Fruit fly (Drosophila melanogaster) whole organism, embryonic: ENCODE measurements around the gene CG1231.

Experiments used
- Atf6 ChIP-seq: fragments of 200-800 bp; sonication (Bioruptor generic); IDR thresholded peaks from 2 replicates; pipeline ENCODE4 v1.3.6; 2022; ENCODE audit warnings: missing biosample characterization, missing genetic modification characterization
- B-H1 ChIP-seq: fragments of 200-800 bp; sonication (Bioruptor generic); IDR thresholded peaks from 3 replicates; pipeline ENCODE4 v1.3.6; 2022; ENCODE audit warnings: missing biosample characterization, missing genetic modification characterization
- B-H2 ChIP-seq: fragments of 200-800 bp; sonication (Bioruptor generic); optimal IDR thresholded peaks from 2 replicates; lab custom pipeline; 2018; ENCODE audit warnings: missing biosample characterization, mild to moderate bottlenecking, missing genetic modification characterization
- Bdp1 ChIP-seq: fragments of 200-800 bp; sonication (Bioruptor generic); optimal IDR thresholded peaks from 3 replicates; lab custom pipeline; 2016; ENCODE audit warnings: missing biosample characterization, missing genetic modification characterization
- CG12391 ChIP-seq: fragments of 200-800 bp; sonication (Bioruptor generic); optimal IDR thresholded peaks from 3 replicates; lab custom pipeline; 2018; ENCODE audit warnings: missing biosample characterization, mild to moderate bottlenecking, missing genetic modification characterization, moderate library complexity
- CG13287 ChIP-seq: fragments of 200-800 bp; sonication (Bioruptor generic); IDR thresholded peaks from 2 replicates; pipeline ENCODE4 v1.3.6; 2022; ENCODE audit warnings: missing biosample characterization, missing genetic modification characterization; ENCODE audit not compliant: partially characterized antibody
- CG13894 ChIP-seq: fragments of 200-800 bp; sonication (Bioruptor generic); optimal IDR thresholded peaks from 3 replicates; lab custom pipeline; 2018; ENCODE audit warnings: missing biosample characterization, mild to moderate bottlenecking, missing genetic modification characterization, moderate library complexity
- CG15269 ChIP-seq: fragments of 200-800 bp; sonication (Bioruptor generic); optimal IDR thresholded peaks from 2 replicates; lab custom pipeline; 2018; ENCODE audit warnings: missing biosample characterization, mild to moderate bottlenecking, missing genetic modification characterization, moderate library complexity
- CG2120 ChIP-seq: fragments of 200-800 bp; sonication (Bioruptor generic); optimal IDR thresholded peaks from 3 replicates; lab custom pipeline; 2016; ENCODE audit warnings: missing biosample characterization, missing genetic modification characterization
- CG2129 ChIP-seq: fragments of 200-800 bp; sonication (Bioruptor generic); IDR thresholded peaks from 2 replicates; pipeline ENCODE4 v1.3.6; 2022; ENCODE audit warnings: missing biosample characterization, missing genetic modification characterization; ENCODE audit not compliant: partially characterized antibody
- CG3065 ChIP-seq: fragments of 200-800 bp; sonication (Bioruptor generic); optimal IDR thresholded peaks from 2 replicates; lab custom pipeline; 2016; ENCODE audit warnings: missing biosample characterization, missing genetic modification characterization
- CG34376 ChIP-seq: fragments of 200-800 bp; sonication (Bioruptor generic); optimal IDR thresholded peaks from 2 replicates; lab custom pipeline; 2018; ENCODE audit warnings: missing biosample characterization, mild to moderate bottlenecking, missing genetic modification characterization
- CG4328 ChIP-seq: fragments of 200-800 bp; sonication (Bioruptor generic); optimal IDR thresholded peaks from 3 replicates; lab custom pipeline; 2017; ENCODE audit warnings: missing biosample characterization, missing genetic modification reagents, missing genetic modification characterization
- CG43689 ChIP-seq: fragments of 200-800 bp; sonication (Bioruptor generic); IDR thresholded peaks from 2 replicates; pipeline ENCODE4 v1.3.6; 2022; ENCODE audit warnings: missing biosample characterization, missing genetic modification characterization
- CG7963 ChIP-seq: fragments of 200-800 bp; sonication (Bioruptor generic); IDR thresholded peaks from 3 replicates; pipeline ENCODE4 v1.3.6; 2022; ENCODE audit warnings: missing biosample characterization, missing genetic modification characterization; ENCODE audit not compliant: partially characterized antibody
- CG8924 ChIP-seq: fragments of 200-800 bp; optimal IDR thresholded peaks from 3 replicates; lab custom pipeline; 2019; ENCODE audit warnings: missing biosample characterization, mild to moderate bottlenecking, missing genetic modification characterization, moderate library complexity
- CoRest ChIP-seq: fragments of 200-800 bp; sonication (Bioruptor generic); optimal IDR thresholded peaks from 3 replicates; lab custom pipeline; 2018; ENCODE audit warnings: missing biosample characterization, mild to moderate bottlenecking, missing genetic modification characterization, moderate library complexity
- D19B ChIP-seq: fragments of 200-800 bp; sonication (Bioruptor generic); optimal IDR thresholded peaks from 2 replicates; lab custom pipeline; 2017; ENCODE audit warnings: missing biosample characterization, mild to moderate bottlenecking, missing genetic modification characterization
- Dbx ChIP-seq: fragments of 200-800 bp; sonication (Bioruptor generic); IDR thresholded peaks from 3 replicates; pipeline ENCODE4 v1.3.6; 2022; ENCODE audit warnings: missing biosample characterization, missing genetic modification characterization
- Dref ChIP-seq: fragments of 200-800 bp; sonication (Bioruptor generic); IDR thresholded peaks from 2 replicates; pipeline ENCODE4 v1.3.6; 2022; ENCODE audit warnings: missing biosample characterization, missing genetic modification characterization
- Eip74EF ChIP-seq, 2 experiments: fragments of 200-800 bp in 1 of 2; fragments of >200 bp in 1 of 2; sonication (Bioruptor generic) in 1 of 2; optimal IDR thresholded peaks; 2 replicates each; lab custom pipeline; 2017 to 2019; ENCODE audit warnings: missing biosample characterization in 2 of 2, missing genetic modification characterization in 2 of 2, mild to moderate bottlenecking in 1 of 2, moderate library complexity in 1 of 2
- Ets65A ChIP-seq: fragments of 200-800 bp; sonication (Bioruptor generic); peaks from one replicate; lab custom pipeline; 2016; ENCODE audit warnings: missing biosample characterization, missing genetic modification characterization
- Ets97D ChIP-seq: fragments of 200-800 bp; sonication (Bioruptor generic); optimal IDR thresholded peaks from 3 replicates; lab custom pipeline; 2016; ENCODE audit warnings: missing biosample characterization, missing genetic modification characterization
- Fer3 ChIP-seq: fragments of 200-800 bp; sonication (Bioruptor generic); optimal IDR thresholded peaks from 2 replicates; lab custom pipeline; 2018; ENCODE audit warnings: missing biosample characterization, mild to moderate bottlenecking, missing genetic modification characterization, moderate library complexity
- Hand ChIP-seq: fragments of 200-800 bp; sonication (Bioruptor generic); optimal IDR thresholded peaks from 2 replicates; lab custom pipeline; 2017; ENCODE audit warnings: mild to moderate bottlenecking, missing biosample characterization, missing genetic modification reagents, missing genetic modification characterization
- Hsf ChIP-seq: fragments of 200-800 bp; sonication (Bioruptor generic); optimal IDR thresholded peaks from 3 replicates; lab custom pipeline; 2016; ENCODE audit warnings: missing biosample characterization, missing genetic modification characterization
- Sox102F ChIP-seq: fragments of 200-800 bp; sonication (Bioruptor generic); optimal IDR thresholded peaks from 2 replicates; lab custom pipeline; 2018; ENCODE audit warnings: missing biosample characterization, mild to moderate bottlenecking, missing genetic modification characterization, moderate library complexity
- Trl ChIP-seq, 3 experiments: fragments of >200 bp in 2 of 3; fragments of 200-800 bp in 1 of 3; sonication (Bioruptor generic) in 1 of 3; optimal IDR thresholded peaks; 2 replicates in 1 of 3; 3 replicates in 2 of 3; lab custom pipeline; 2016 to 2017; ENCODE audit warnings: missing biosample characterization in 1 of 3, missing genetic modification characterization in 1 of 3
- abd-A ChIP-seq: fragments of 200-800 bp; sonication (Bioruptor generic); optimal IDR thresholded peaks from 3 replicates; lab custom pipeline; 2019; ENCODE audit warnings: missing biosample characterization, mild to moderate bottlenecking, missing genetic modification characterization, moderate library complexity
- amos ChIP-seq: fragments of 200-800 bp; sonication (Bioruptor generic); IDR thresholded peaks from 2 replicates; pipeline ENCODE4 v1.3.6; 2022; ENCODE audit warnings: missing biosample characterization, missing genetic modification characterization; ENCODE audit not compliant: partially characterized antibody
- ato ChIP-seq: fragments of 200-800 bp; sonication (Bioruptor generic); IDR thresholded peaks from 2 replicates; pipeline ENCODE4 v1.3.6; 2022; ENCODE audit warnings: missing biosample characterization, missing genetic modification characterization; ENCODE audit not compliant: partially characterized antibody
- chif ChIP-seq, 2 experiments: fragments of 200-800 bp; sonication (Bioruptor generic); optimal IDR thresholded peaks; 3 replicates each; lab custom pipeline; 2016; ENCODE audit warnings: missing biosample characterization in 2 of 2, missing genetic modification characterization in 2 of 2
- chinmo ChIP-seq: fragments of 200-800 bp; sonication (Bioruptor generic); IDR thresholded peaks from 4 replicates; pipeline ENCODE4 v1.3.6; 2022; ENCODE audit warnings: missing biosample characterization, missing genetic modification characterization; ENCODE audit not compliant: partially characterized antibody
- exex ChIP-seq: fragments of 200-800 bp; sonication (Bioruptor generic); optimal IDR thresholded peaks from 4 replicates; lab custom pipeline; 2018; ENCODE audit warnings: missing biosample characterization, mild to moderate bottlenecking, missing genetic modification characterization, moderate library complexity
- gcm2 ChIP-seq: fragments of 200-800 bp; sonication (Bioruptor generic); optimal IDR thresholded peaks from 2 replicates; lab custom pipeline; 2016; ENCODE audit warnings: missing biosample characterization, missing genetic modification characterization
- klu ChIP-seq: fragments of 200-800 bp; sonication (Bioruptor generic); IDR thresholded peaks from 2 replicates; pipeline ENCODE4 v1.3.6; 2022; ENCODE audit warnings: missing biosample characterization, missing genetic modification characterization
- phol ChIP-seq: fragments of 200-800 bp; sonication (Bioruptor generic); optimal IDR thresholded peaks from 3 replicates; lab custom pipeline; 2018; ENCODE audit warnings: missing biosample characterization, mild to moderate bottlenecking, missing genetic modification characterization, moderate library complexity
- prd ChIP-seq, 3 experiments: fragments of >200 bp in 2 of 3; fragments of 200-800 bp in 1 of 3; sonication (Bioruptor generic) in 1 of 3; optimal IDR thresholded peaks in 2 of 3; IDR thresholded peaks in 1 of 3; 2 replicates in 2 of 3; 3 replicates in 1 of 3; pipeline versions ENCODE4 v1.3.6 to Lab custom; 2017 to 2022; ENCODE audit warnings: missing biosample characterization in 1 of 3, missing genetic modification characterization in 1 of 3
- pros ChIP-seq: fragments of 200-800 bp; sonication (Bioruptor generic); optimal IDR thresholded peaks from 3 replicates; lab custom pipeline; 2019; ENCODE audit warnings: missing biosample characterization, mild to moderate bottlenecking, missing genetic modification characterization, moderate library complexity
- sd ChIP-seq: fragments of 200-800 bp; sonication (Bioruptor generic); optimal IDR thresholded peaks from 3 replicates; lab custom pipeline; 2018; ENCODE audit warnings: missing biosample characterization, mild to moderate bottlenecking, missing genetic modification characterization, moderate library complexity
- sqz ChIP-seq: fragments of 200-800 bp; sonication (Bioruptor generic); optimal IDR thresholded peaks from 3 replicates; lab custom pipeline; 2018; ENCODE audit warnings: missing biosample characterization, mild to moderate bottlenecking, missing genetic modification characterization
- tap ChIP-seq: fragments of 200-800 bp; optimal IDR thresholded peaks from 3 replicates; lab custom pipeline; 2019; ENCODE audit warnings: missing biosample characterization, mild to moderate bottlenecking, missing genetic modification characterization, moderate library complexity
- unpg ChIP-seq: fragments of 200-800 bp; sonication (Bioruptor generic); optimal IDR thresholded peaks from 3 replicates; lab custom pipeline; 2018; ENCODE audit warnings: missing biosample characterization, mild to moderate bottlenecking, missing genetic modification characterization, moderate library complexity
- zen ChIP-seq: fragments of 200-800 bp; sonication (Bioruptor generic); optimal IDR thresholded peaks from 3 replicates; lab custom pipeline; 2018; ENCODE audit warnings: missing biosample characterization, mild to moderate bottlenecking, missing genetic modification characterization, moderate library complexity
- zfh2 ChIP-seq: fragments of 200-800 bp; sonication (Bioruptor generic); optimal IDR thresholded peaks from 2 replicates; lab custom pipeline; 2016; ENCODE audit warnings: missing biosample characterization, missing genetic modification characterization

The CG1231 gene

DNA sequence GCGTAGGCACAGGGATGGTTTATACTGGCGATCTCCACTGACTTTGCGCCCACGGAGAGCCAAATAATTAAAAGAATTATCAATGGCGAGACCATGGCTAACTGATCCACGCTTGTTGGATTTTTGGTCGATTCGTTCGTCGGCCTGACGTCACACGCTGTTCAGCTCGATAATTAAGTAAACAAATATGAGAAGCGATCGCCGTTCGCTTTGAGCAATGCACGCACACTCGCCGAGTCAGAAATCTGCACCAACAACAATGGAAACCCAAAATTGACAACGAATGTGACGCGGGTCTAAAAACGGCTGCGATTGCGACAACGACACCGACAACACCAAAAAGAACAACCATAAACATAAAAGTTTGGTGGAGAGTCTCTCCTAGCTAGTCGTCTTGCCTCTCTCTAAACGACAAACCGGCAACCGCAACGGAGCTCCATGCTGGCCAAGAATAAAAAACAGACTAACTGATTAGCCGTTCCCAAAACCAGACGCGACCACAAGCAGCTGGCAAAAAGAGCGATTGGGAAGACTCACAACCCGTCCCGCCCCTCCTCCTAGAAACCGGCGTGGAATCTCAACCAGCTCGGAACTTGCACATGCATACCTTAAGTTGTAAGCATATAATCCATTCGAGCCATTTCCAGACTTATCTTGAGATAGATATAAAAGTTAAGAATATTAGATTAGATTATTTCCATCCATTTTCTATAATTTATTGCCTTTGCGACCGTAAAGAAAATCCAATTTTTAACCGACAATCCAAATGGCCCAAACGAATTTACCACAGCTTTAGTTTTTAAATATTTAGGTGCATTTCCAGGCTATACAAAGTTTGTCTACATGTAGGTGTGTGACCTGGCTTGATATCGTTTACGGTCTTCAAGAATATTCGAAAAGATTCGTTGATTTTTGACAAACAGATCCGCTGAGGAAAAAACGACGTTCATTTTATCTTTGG is 24.1 kb upstream of the CG1231 start, which contains the start of gene mthl9 (continued):
- TF ChIP-seq Dbx (GFP tag; lab: Robert Waterston, UW) (0 out of 3 replicates have a peak, but pooled peaks have one; percentile 19), Hand (GFP tag; lab: Kevin White, UChicago) (peak; percentile 38), pros (GFP tag; lab: Kevin White, UChicago) (peak; percentile 42), Eip74EF (GFP tag; optimal IDR thresholded peaks at IDR 0.05; lab: Kevin White, UChicago) (peak in 1 of 2 experiments; percentile 15), CG7963 (no peak), Bdp1 (GFP tag; lab: Kevin White, UChicago) (peak; percentile 2), Fer3 (tag; lab: Kevin White, UChicago) (peak; percentile 8), unpg (no peak), B-H1 (no peak), tap (peak; percentile 11), CG34376 (peak; percentile 95), sqz (peak; percentile 53), B-H2 (GFP tag; lab: Kevin White, UChicago) (peak; percentile 54), Atf6 (GFP tag; lab: Robert Waterston, UW) (peak; percentile 56; the same call in 1 of the 2 replicates), chinmo (GFP tag; lab: Robert Waterston, UW) (peak; percentile 99), Hsf (GFP tag; lab: Kevin White, UChicago) (no peak), CG13287 (GFP tag; lab: Robert Waterston, UW) (peak; percentile 45; the same call in 1 of the 2 replicates), klu (GFP tag; lab: Robert Waterston, UW) (no peak), CG15269 (tag; lab: Kevin White, UChicago) (peak; percentile 82), Ets65A (GFP tag; lab: Kevin White, UChicago) (peak; percentile 48), Dref (GFP tag; lab: Robert Waterston, UW) (no peak), CG8924 (tag; lab: Kevin White, UChicago) (peak; percentile 10), CG43689 (GFP tag; lab: Robert Waterston, UW) (no peak), phol (tag; lab: Kevin White, UChicago) (no peak), CG12391 (tag; lab: Kevin White, UChicago) (no peak), zen (tag; lab: Kevin White, UChicago) (no peak), sd (peak; percentile 91), CG3065 (no peak), chif (GFP tag; optimal IDR thresholded peaks at IDR 0.05; lab: Kevin White, UChicago) (no peak), abd-A (tag; lab: Kevin White, UChicago) (no peak), CG4328 (GFP tag; lab: Kevin White, UChicago) (peak; percentile 26), CG13894 (tag; lab: Kevin White, UChicago) (peak; percentile 42), D19B (GFP tag; lab: Kevin White, UChicago) (no peak), ato (0 out of 2 replicates have a peak, but pooled peaks have one; percentile 17), CG2120 (GFP tag; lab: Kevin White, UChicago) (no peak), prd (optimal IDR thresholded peaks at IDR 0.05; lab: Kevin White, UChicago) (no peak), prd (GFP tag; IDR thresholded peaks at IDR 0.05; lab: Robert Waterston, UW) (no peak), exex (tag; lab: Kevin White, UChicago) (peak; percentile 58), CoRest (tag; lab: Kevin White, UChicago) (peak; percentile 17), zfh2 (GFP tag; lab: Kevin White, UChicago) (peak; percentile 3), Sox102F (GFP tag; lab: Kevin White, UChicago) (no peak), Ets97D (peak; percentile 1), gcm2 (no peak), Trl (optimal IDR thresholded peaks at IDR 0.05; lab: Kevin White, UChicago) (peak in 1 of 2 experiments; percentile 75), Trl (GFP tag; optimal IDR thresholded peaks at IDR 0.05; lab: Kevin White, UChicago) (peak; percentile 41), amos (GFP tag; lab: Robert Waterston, UW) (peak; percentile 10; the same call in 1 of the 2 replicates), CG2129 (GFP tag; lab: Robert Waterston, UW) (no peak)
